Worm (Caenorhabditis elegans): ENCODE data around the gene F54E7.6.

Gene F54E7.6

DNA sequence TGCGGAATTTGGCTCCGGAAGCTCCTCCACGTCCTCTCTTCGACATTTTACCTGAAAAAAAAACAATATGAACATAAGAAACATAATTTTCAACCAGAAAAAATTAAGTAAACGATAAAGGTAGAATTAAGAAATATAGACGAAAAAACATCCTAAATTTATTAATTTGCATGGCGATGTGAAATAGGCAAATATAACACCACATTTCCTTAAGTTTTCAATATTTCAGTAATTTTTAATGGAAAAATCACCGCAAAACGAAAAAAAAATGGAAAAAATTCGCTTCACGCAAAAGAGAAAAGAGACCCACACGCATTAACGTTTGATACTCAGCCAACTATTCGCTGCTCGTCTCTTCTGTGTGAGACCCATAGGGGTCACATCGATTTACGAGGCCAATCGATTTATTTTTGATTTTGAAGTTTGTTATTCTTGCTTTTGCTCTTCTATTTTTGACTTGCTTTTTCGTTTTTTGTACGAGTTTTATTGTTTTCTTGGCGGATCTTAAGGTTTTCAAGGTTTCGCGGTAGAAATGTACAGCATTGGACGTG lies 45.3 kb upstream of the F54E7.6 start, which contains the start of gene rpl-23 (continued):
- no peak for TF ChIP-seq bed-2 (GFP tag; IDR thresholded peaks at IDR 0.05)
- peak; percentile 67 for TF ChIP-seq tlf-1 (GFP tag; optimal IDR thresholded peaks at IDR 0.05)
- 0 out of 2 replicates have a peak, but pooled peaks have one; percentile 16 for TF ChIP-seq lir-1 (GFP tag; conservative IDR thresholded peaks at IDR 0.05)
- peak; percentile 65 for TF ChIP-seq efl-1 (GFP tag; optimal IDR thresholded peaks at IDR 0.05)
- 0 out of 2 replicates have a peak, but pooled peaks have one; percentile 12 for TF ChIP-seq nfyb-1 (GFP tag; IDR thresholded peaks at IDR 0.05)
- TF ChIP-seq ztf-6 (GFP tag; IDR thresholded peaks at IDR 0.05), result no peak
- peak; percentile 85 for TF ChIP-seq Y53G8AR.9 (GFP tag; conservative IDR thresholded peaks at IDR 0.05)
- no peak for TF ChIP-seq die-1 (tag; optimal IDR thresholded peaks at IDR 0.05)
- peak; percentile 74 for TF ChIP-seq lin-54 (GFP tag; optimal IDR thresholded peaks at IDR 0.05)
- no peak for TF ChIP-seq hlh-26 (GFP tag; conservative IDR thresholded peaks at IDR 0.05)
- peak; percentile 69 for TF ChIP-seq rcor-1 (GFP tag; IDR thresholded peaks at IDR 0.05)
- TF ChIP-seq mxl-1 (tag; optimal IDR thresholded peaks at IDR 0.05), result no peak
- no peak for TF ChIP-seq F57C9.4 (tag; optimal IDR thresholded peaks at IDR 0.05)

DNA sequence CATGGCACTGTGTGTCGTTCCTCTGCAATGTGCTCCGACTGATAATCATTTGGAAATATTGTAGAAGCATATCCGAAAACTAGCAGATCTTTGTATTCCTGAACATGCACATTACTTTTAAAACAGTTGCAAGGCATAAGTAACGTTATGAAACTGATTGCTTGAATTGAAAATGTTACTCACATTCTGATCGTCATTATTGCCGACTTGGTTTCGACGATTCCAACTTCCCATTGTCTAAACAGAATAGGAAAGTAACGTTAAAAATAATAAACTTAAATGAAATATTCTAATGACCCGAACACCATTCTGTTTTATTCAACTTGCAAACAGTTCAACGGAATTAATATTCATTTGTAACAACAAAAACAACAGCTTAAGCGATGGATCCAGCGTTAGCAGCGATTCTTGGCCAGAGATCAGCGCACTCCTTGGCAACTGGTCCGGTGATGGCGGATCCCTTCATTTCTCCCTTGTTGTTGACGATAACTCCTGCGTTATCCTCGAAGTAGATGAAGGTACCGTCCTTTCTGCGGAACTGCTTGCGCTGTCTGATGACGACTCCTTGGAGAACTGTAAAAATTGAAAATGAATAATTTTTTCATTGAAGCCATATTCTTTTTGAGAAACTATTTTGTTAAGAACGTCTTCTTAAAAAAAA lies 44.5 kb upstream of the F54E7.6 start, which contains the start of gene swp-1:
TSS of gene swp-1 (minus strand) at position 298 of the 661 bp plus-strand sequence.
- TF ChIP-seq hsf-1 (GFP tag; IDR thresholded peaks at IDR 0.05) (peak; percentile 60), F23B12.7 (tag; optimal IDR thresholded peaks at IDR 0.05; ENCODE audit: insufficient read depth) (no peak), ceh-79 (tag; optimal IDR thresholded peaks at IDR 0.05) (no peak), F33H1.4 (GFP tag; IDR thresholded peaks at IDR 0.05) (peak; percentile 46), mes-4 (tag; optimal IDR thresholded peaks at IDR 0.05) (no peak), attf-5 (GFP tag; optimal IDR thresholded peaks at IDR 0.05) (no peak), ztf-28 (GFP tag; IDR thresholded peaks at IDR 0.05) (no peak), ceh-100 (GFP tag; IDR thresholded peaks at IDR 0.05) (peak; percentile 16; the same call in 1 of the 2 replicates), athp-1 (tag; optimal IDR thresholded peaks at IDR 0.05) (peak; percentile 46), C17E4.6 (GFP tag; IDR thresholded peaks at IDR 0.05) (0 out of 2 replicates have a peak, but pooled peaks have one; percentile 45), gei-17 (GFP tag; optimal IDR thresholded peaks at IDR 0.05) (no peak), hlh-12 (tag; optimal IDR thresholded peaks at IDR 0.05) (no peak), D2030.7 (GFP tag; IDR thresholded peaks at IDR 0.05) (no peak), hrde-1 (tag; optimal IDR thresholded peaks at IDR 0.05; ENCODE audit: borderline replicate concordance) (peak; percentile 12), lin-35 (GFP tag; optimal IDR thresholded peaks at IDR 0.05) (peak in 1 of 3 experiments; percentile 10), efl-1 (GFP tag; optimal IDR thresholded peaks at IDR 0.05) (peak; percentile 19), tlf-1 (GFP tag; optimal IDR thresholded peaks at IDR 0.05) (peak; percentile 54), lsl-1 (GFP tag; optimal IDR thresholded peaks at IDR 0.05) (peak; percentile 38), nhr-120 (GFP tag; IDR thresholded peaks at IDR 0.05) (no peak), egl-44 (GFP tag; IDR thresholded peaks at IDR 0.05) (0 out of 2 replicates have a peak, but pooled peaks have one; percentile 24), pha-4 (tag; optimal IDR thresholded peaks at IDR 0.05) (no peak), repo-1 (tag; optimal IDR thresholded peaks at IDR 0.05) (no peak), madf-8 (GFP tag; conservative IDR thresholded peaks at IDR 0.05) (no peak), unc-130 (GFP tag; optimal IDR thresholded peaks at IDR 0.05) (peak; percentile 45), snpc-1.1 (tag; optimal IDR thresholded peaks at IDR 0.05; ENCODE audit: insufficient read depth) (peak; percentile 57), ceh-40 (GFP tag; IDR thresholded peaks at IDR 0.05) (no peak), unc-62 (GFP tag; optimal IDR thresholded peaks at IDR 0.05) (no peak), K11D2.4 (GFP tag; IDR thresholded peaks at IDR 0.05) (no peak), bed-1 (GFP tag; IDR thresholded peaks at IDR 0.05) (no peak), Y53G8AR.9 (GFP tag; conservative IDR thresholded peaks at IDR 0.05) (peak; percentile 68; the same call in 1 of the 2 replicates), cebp-1 (GFP tag; IDR thresholded peaks at IDR 0.05) (no peak), cebp-1 (tag; optimal IDR thresholded peaks at IDR 0.05) (peak; percentile 27), F49E8.2 (tag; optimal IDR thresholded peaks at IDR 0.05; ENCODE audit: insufficient read depth) (peak; percentile 38), B0336.3 (GFP tag; IDR thresholded peaks at IDR 0.05) (peak; percentile 97), lin-26 (GFP tag; IDR thresholded peaks at IDR 0.05) (peak; percentile 74), cebp-2 (GFP tag; IDR thresholded peaks at IDR 0.05) (no peak)
